Worm (Caenorhabditis elegans) whole organism, young adult: ENCODE measurements around the gene fbxb-112.

Experiments used
- B0019.2 ChIP-seq: fragments of 200-800 bp; sonication (Bioruptor generic); conservative IDR thresholded peaks from 2 replicates; pipeline ENCODE4 v1.3.6; 2022; ENCODE audit warnings: missing genetic modification reagents, missing genetic modification characterization, missing compliant biosample characterization
- B0035.1 ChIP-seq: sonication (generic microtip); optimal IDR thresholded peaks from 2 replicates; lab custom pipeline; 2016; ENCODE audit warnings: missing genetic modification characterization, mild to moderate bottlenecking, missing compliant biosample characterization, missing genotype, missing genetic modification reagents
- C17E4.6 ChIP-seq: fragments of 200-800 bp; sonication (Bioruptor generic); IDR thresholded peaks from 2 replicates; pipeline ENCODE4 v1.3.6; 2022; ENCODE audit warnings: missing genetic modification reagents, missing genetic modification characterization, missing compliant biosample characterization
- D2030.7 ChIP-seq: fragments of 200-800 bp; sonication (Bioruptor generic); IDR thresholded peaks from 2 replicates; pipeline ENCODE4 v1.3.6; 2022; ENCODE audit warnings: missing genetic modification reagents, missing genetic modification characterization, missing compliant biosample characterization
- F33H1.4 ChIP-seq: fragments of 200-800 bp; sonication (Bioruptor generic); IDR thresholded peaks from 2 replicates; pipeline ENCODE4 v1.3.6; 2022; ENCODE audit warnings: missing genetic modification reagents, missing genetic modification characterization, missing compliant biosample characterization
- F37B4.10 ChIP-seq: fragments of 200-800 bp; sonication (Bioruptor generic); IDR thresholded peaks from 2 replicates; pipeline ENCODE4 v1.3.6; 2022; ENCODE audit warnings: missing genetic modification characterization, missing compliant biosample characterization
- F52B5.7 ChIP-seq: sonication (generic microtip); optimal IDR thresholded peaks from 2 replicates; lab custom pipeline; 2016; ENCODE audit warnings: mild to moderate bottlenecking, missing genetic modification characterization, missing compliant biosample characterization
- K11D2.4 ChIP-seq: fragments of 200-800 bp; sonication (Bioruptor generic); IDR thresholded peaks from 2 replicates; pipeline ENCODE4 v1.3.6; 2022; ENCODE audit warnings: missing genetic modification reagents, missing genetic modification characterization, missing compliant biosample characterization
- K12H6.12 ChIP-seq: fragments of 200-800 bp; sonication (Bioruptor generic); optimal IDR thresholded peaks from 2 replicates; lab custom pipeline; 2018; ENCODE audit warnings: mild to moderate bottlenecking, missing genetic modification characterization, missing compliant biosample characterization
- T26A5.8 ChIP-seq: sonication (generic microtip); optimal IDR thresholded peaks from 2 replicates; lab custom pipeline; 2016; ENCODE audit warnings: missing genetic modification characterization, missing compliant biosample characterization
- Y56A3A.18 ChIP-seq: fragments of 200-800 bp; sonication (Bioruptor generic); IDR thresholded peaks from 2 replicates; pipeline ENCODE4 v1.3.6; 2022; ENCODE audit warnings: missing genetic modification reagents, missing genetic modification characterization, missing compliant biosample characterization
- Y95B8A.8 ChIP-seq: fragments of 200-800 bp; sonication (Bioruptor generic); IDR thresholded peaks from 2 replicates; pipeline ENCODE4 v1.3.6; 2022; ENCODE audit warnings: missing genetic modification reagents, missing genetic modification characterization, missing compliant biosample characterization
- aptf-2 ChIP-seq: fragments of 200-800 bp; sonication (Bioruptor generic); conservative IDR thresholded peaks from 2 replicates; pipeline ENCODE4 v1.3.6; 2022; ENCODE audit warnings: missing genetic modification reagents, missing genetic modification characterization, missing compliant biosample characterization
- athp-1 ChIP-seq: sonication (generic microtip); optimal IDR thresholded peaks from 2 replicates; lab custom pipeline; 2017; ENCODE audit warnings: mild to moderate bottlenecking, missing genetic modification characterization, missing compliant biosample characterization
- attf-6 ChIP-seq: fragments of 200-800 bp; sonication (Bioruptor generic); IDR thresholded peaks from 2 replicates; pipeline ENCODE4 v1.3.6; 2022; ENCODE audit warnings: missing genetic modification reagents, missing genetic modification characterization, missing compliant biosample characterization
- bed-1 ChIP-seq: fragments of 200-800 bp; sonication (Bioruptor generic); IDR thresholded peaks from 2 replicates; pipeline ENCODE4 v1.3.6; 2022; ENCODE audit warnings: missing genetic modification reagents, missing genetic modification characterization, missing compliant biosample characterization
- ccch-3 ChIP-seq: fragments of 200-800 bp; sonication (Bioruptor generic); optimal IDR thresholded peaks from 2 replicates; lab custom pipeline; 2018; ENCODE audit warnings: mild to moderate bottlenecking, missing genetic modification characterization, missing compliant biosample characterization
- dox-1 ChIP-seq: fragments of 200-800 bp; sonication (Bioruptor generic); IDR thresholded peaks from 2 replicates; pipeline ENCODE4 v1.3.6; 2022; ENCODE audit warnings: missing genetic modification reagents, missing genetic modification characterization, missing compliant biosample characterization
- efl-1 ChIP-seq: fragments of 150-350 bp; optimal IDR thresholded peaks from 2 replicates; lab custom pipeline; 2014; ENCODE audit warnings: missing biosample characterization, missing genetic modification reagents, missing genetic modification characterization
- egrh-3 ChIP-seq: fragments of 200-800 bp; sonication (Bioruptor generic); IDR thresholded peaks from 2 replicates; pipeline ENCODE4 v1.3.6; 2022; ENCODE audit warnings: missing genetic modification reagents, missing genetic modification characterization, missing compliant biosample characterization
- fkh-3 ChIP-seq: sonication (generic microtip); optimal IDR thresholded peaks from 2 replicates; lab custom pipeline; 2016; ENCODE audit warnings: mild to moderate bottlenecking, missing genetic modification characterization, missing compliant biosample characterization
- hrde-1 ChIP-seq: sonication (generic microtip); optimal IDR thresholded peaks from 2 replicates; lab custom pipeline; 2016; ENCODE audit warnings: missing genetic modification characterization, mild to moderate bottlenecking, missing compliant biosample characterization, moderate library complexity, missing genotype, missing genetic modification reagents, borderline replicate concordance
- lag-1 ChIP-seq: fragments of 200-800 bp; sonication (Bioruptor generic); IDR thresholded peaks from 2 replicates; pipeline ENCODE4 v1.3.6; 2022; ENCODE audit warnings: missing genetic modification reagents, missing genetic modification characterization, missing compliant biosample characterization
- lin-54 ChIP-seq: fragments of 200-800 bp; sonication (Bioruptor generic); optimal IDR thresholded peaks from 2 replicates; lab custom pipeline; 2018; ENCODE audit warnings: mild to moderate bottlenecking, missing genetic modification characterization, missing compliant biosample characterization
- lir-1 ChIP-seq: fragments of 200-800 bp; sonication (Bioruptor generic); conservative IDR thresholded peaks from 2 replicates; pipeline ENCODE4 v1.3.6; 2022; ENCODE audit warnings: missing genetic modification reagents, missing genetic modification characterization, missing compliant biosample characterization
- madf-10 ChIP-seq: sonication (generic microtip); optimal IDR thresholded peaks from 2 replicates; lab custom pipeline; 2016; ENCODE audit warnings: mild to moderate bottlenecking, missing genetic modification characterization, missing compliant biosample characterization
- madf-3 ChIP-seq: fragments of 200-800 bp; sonication (Bioruptor generic); IDR thresholded peaks from 2 replicates; pipeline ENCODE4 v1.3.6; 2022; ENCODE audit warnings: missing genetic modification reagents, missing genetic modification characterization, missing compliant biosample characterization
- madf-8 ChIP-seq: fragments of 200-800 bp; sonication (Bioruptor generic); conservative IDR thresholded peaks from 2 replicates; pipeline ENCODE4 v1.3.6; 2022; ENCODE audit warnings: missing genetic modification reagents, missing genetic modification characterization, missing compliant biosample characterization
- mcd-1 ChIP-seq: fragments of 200-800 bp; sonication (Bioruptor generic); IDR thresholded peaks from 2 replicates; pipeline ENCODE4 v1.3.6; 2022; ENCODE audit warnings: missing genetic modification reagents, missing genetic modification characterization, missing compliant biosample characterization
- mel-28 ChIP-seq: sonication (generic microtip); optimal IDR thresholded peaks from 2 replicates; lab custom pipeline; 2016; ENCODE audit warnings: borderline replicate concordance, mild to moderate bottlenecking, missing genetic modification characterization, missing compliant biosample characterization
- nfyb-1 ChIP-seq: fragments of 200-800 bp; sonication (Bioruptor generic); IDR thresholded peaks from 2 replicates; pipeline ENCODE4 v1.3.6; 2022; ENCODE audit warnings: missing genetic modification reagents, missing genetic modification characterization, missing compliant biosample characterization
- nhr-179 ChIP-seq: sonication (generic microtip); optimal IDR thresholded peaks from 2 replicates; lab custom pipeline; 2016; ENCODE audit warnings: mild to moderate bottlenecking, missing genetic modification characterization, missing compliant biosample characterization
- pbrm-1 ChIP-seq: fragments of 200-800 bp; sonication (Bioruptor generic); IDR thresholded peaks from 2 replicates; pipeline ENCODE4 v1.3.6; 2022; ENCODE audit warnings: missing genetic modification reagents, missing genetic modification characterization, missing compliant biosample characterization
- pha-4 ChIP-seq: fragments of 150-350 bp; sonication (generic microtip); optimal IDR thresholded peaks from 2 replicates; lab custom pipeline; 2014; ENCODE audit warnings: missing biosample characterization, missing genetic modification reagents, missing genetic modification characterization
- rec-8 ChIP-seq, 2 experiments: sonication (generic microtip); optimal IDR thresholded peaks; 2 replicates each; lab custom pipeline; 2016; ENCODE audit warnings: mild to moderate bottlenecking in 2 of 2, missing genetic modification characterization in 2 of 2, missing genetic modification reagents in 2 of 2, missing genotype in 2 of 2, missing biosample characterization in 1 of 2, missing compliant biosample characterization in 1 of 2, moderate library complexity in 1 of 2
- repo-1 ChIP-seq: sonication (generic microtip); optimal IDR thresholded peaks from 2 replicates; lab custom pipeline; 2017; ENCODE audit warnings: mild to moderate bottlenecking, missing genetic modification characterization, missing compliant biosample characterization
- rpc-1 ChIP-seq, 2 experiments: fragments of 150-350 bp in 1 of 2; sonication (generic microtip) in 1 of 2; optimal IDR thresholded peaks; 2 replicates each; lab custom pipeline; 2014 to 2018; ENCODE audit warnings: missing biosample characterization in 1 of 2, missing genetic modification characterization in 1 of 2, missing genetic modification reagents in 1 of 2, missing genotype in 1 of 2
- tbx-9 ChIP-seq: sonication (generic microtip); optimal IDR thresholded peaks from 2 replicates; lab custom pipeline; 2016; ENCODE audit warnings: borderline replicate concordance, missing genetic modification characterization, inconsistent platforms, missing compliant biosample characterization
- unc-62 ChIP-seq: fragments of 150-350 bp; optimal IDR thresholded peaks from 2 replicates; lab custom pipeline; 2014; ENCODE audit warnings: missing biosample characterization, missing genetic modification reagents, missing genetic modification characterization
- xnd-1 ChIP-seq: sonication (generic microtip); optimal IDR thresholded peaks from 2 replicates; lab custom pipeline; 2016; ENCODE audit warnings: missing genotype, missing genetic modification reagents, missing genetic modification characterization, missing compliant biosample characterization
- zim-3 ChIP-seq: sonication (generic microtip); optimal IDR thresholded peaks from 2 replicates; lab custom pipeline; 2017; ENCODE audit warnings: mild to moderate bottlenecking, missing genetic modification characterization, moderate library complexity, missing compliant biosample characterization
- ztf-18 ChIP-seq: sonication (generic microtip); optimal IDR thresholded peaks from 2 replicates; lab custom pipeline; 2016; ENCODE audit warnings: missing genotype, mild to moderate bottlenecking, missing genetic modification characterization, missing compliant biosample characterization
- ztf-22 ChIP-seq: fragments of 200-800 bp; sonication (Bioruptor generic); optimal IDR thresholded peaks from 2 replicates; lab custom pipeline; 2018; ENCODE audit warnings: mild to moderate bottlenecking, missing genetic modification characterization, moderate library complexity, missing compliant biosample characterization
- ztf-25 ChIP-seq: fragments of 200-800 bp; sonication (Bioruptor generic); IDR thresholded peaks from 2 replicates; pipeline ENCODE4 v1.3.6; 2022; ENCODE audit warnings: missing genetic modification reagents, missing genetic modification characterization, missing compliant biosample characterization
- ztf-26 ChIP-seq: sonication (generic microtip); optimal IDR thresholded peaks from 2 replicates; lab custom pipeline; 2017; ENCODE audit warnings: missing genetic modification characterization, missing compliant biosample characterization
- ztf-28 ChIP-seq: fragments of 200-800 bp; sonication (Bioruptor generic); IDR thresholded peaks from 2 replicates; pipeline ENCODE4 v1.3.6; 2022; ENCODE audit warnings: missing genetic modification reagents, missing genetic modification characterization, missing compliant biosample characterization

fbxb-112 gene

DNA sequence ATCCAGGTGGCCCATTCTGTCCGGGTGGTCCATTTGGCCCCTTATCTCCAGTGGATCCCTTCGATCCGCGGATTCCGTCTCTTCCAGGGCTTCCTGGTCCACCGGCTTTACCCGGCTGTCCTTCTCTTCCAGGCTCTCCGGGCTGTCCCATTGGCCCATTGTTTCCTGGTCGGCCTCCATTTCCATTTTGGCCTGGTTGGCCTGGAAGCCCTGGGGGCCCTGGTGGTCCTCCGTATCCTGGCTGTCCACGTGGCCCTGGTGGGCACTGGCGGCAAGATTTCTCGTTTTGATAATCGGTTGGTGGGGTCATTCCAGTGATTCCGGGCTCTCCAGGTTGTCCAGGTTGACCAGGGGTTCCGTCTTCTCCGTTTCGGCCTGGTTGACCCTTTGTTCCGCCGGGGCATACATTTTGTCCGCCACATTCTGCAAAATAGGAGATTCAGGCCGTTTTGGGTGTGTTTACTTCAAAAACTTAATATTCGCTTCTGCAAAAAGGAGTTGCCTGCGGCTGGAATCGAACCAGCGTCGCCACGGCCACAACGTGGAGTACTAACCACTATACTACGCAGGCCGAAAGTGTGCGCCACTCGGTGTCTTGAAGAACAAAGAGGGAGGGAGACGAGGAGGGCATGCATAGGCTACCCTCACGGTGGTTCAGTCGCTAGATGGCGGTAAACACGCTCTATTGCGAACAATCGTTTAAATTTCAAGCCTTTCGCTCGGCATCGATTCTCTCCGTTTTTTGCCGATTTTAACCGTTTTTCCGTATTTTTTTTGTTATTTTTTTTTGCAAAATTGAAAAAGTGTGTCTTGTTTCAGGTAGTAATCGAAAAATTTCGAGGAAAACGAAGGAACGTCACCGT, 30.3 kb downstream of the fbxb-112 start, which contains the start of gene W09G10.9 (continued):
- TF ChIP-seq B0035.1 (tag; lab: Kevin White, UChicago) = peak; percentile 18
- TF ChIP-seq aptf-2 (GFP tag; lab: Robert Waterston, UW) = no peak
- no peak for TF ChIP-seq fkh-3 (tag; lab: Kevin White, UChicago)
- TF ChIP-seq ztf-18 (tag; lab: Kevin White, UChicago) = peak; percentile 23
- TF ChIP-seq F52B5.7 (tag; lab: Kevin White, UChicago) = peak; percentile 28
- peak; percentile 70; the same call in 1 of the 2 replicates for TF ChIP-seq ztf-28 (GFP tag; lab: Robert Waterston, UW)
- TF ChIP-seq lir-1 = peak; percentile 68; the same call in 1 of the 2 replicates
- peak; percentile 96 for TF ChIP-seq mcd-1 (GFP tag; lab: Robert Waterston, UW)
- no peak for TF ChIP-seq ztf-22 (GFP tag; lab: Kevin White, UChicago)
- peak; percentile 54 for TF ChIP-seq K12H6.12
- TF ChIP-seq bed-1 (GFP tag; lab: Robert Waterston, UW) = no peak
- peak; percentile 77; the same call in 1 of the 2 replicates for TF ChIP-seq ztf-25 (GFP tag; lab: Robert Waterston, UW)
- TF ChIP-seq nfyb-1 (GFP tag; lab: Robert Waterston, UW) = peak; percentile 90
- no peak for TF ChIP-seq unc-62 (GFP tag; lab: Kevin White, UChicago)
- TF ChIP-seq ztf-26 = peak; percentile 2
- TF ChIP-seq ccch-3 (GFP tag; lab: Kevin White, UChicago) = no peak
- TF ChIP-seq egrh-3 (GFP tag; lab: Robert Waterston, UW) = peak; percentile 52
- 0 out of 2 replicates have a peak, but pooled peaks have one; percentile 41 for TF ChIP-seq C17E4.6 (GFP tag; lab: Robert Waterston, UW)
- TF ChIP-seq efl-1 (GFP tag; lab: Kevin White, UChicago) = no peak
- TF ChIP-seq athp-1 (tag; lab: Kevin White, UChicago) = peak; percentile 9
- TF ChIP-seq mel-28 = no peak
- TF ChIP-seq nhr-179 (tag; lab: Kevin White, UChicago) = no peak
- no peak for TF ChIP-seq pha-4 (tag; lab: Kevin White, UChicago)
- TF ChIP-seq lag-1 = no peak
- peak; percentile 83 for TF ChIP-seq Y95B8A.8 (GFP tag; lab: Robert Waterston, UW)
- TF ChIP-seq T26A5.8 (tag; lab: Kevin White, UChicago) = no peak
- peak; percentile 70; the same call in 1 of the 2 replicates for TF ChIP-seq B0019.2 (GFP tag; lab: Robert Waterston, UW)
- peak; percentile 89 for TF ChIP-seq D2030.7 (GFP tag; lab: Robert Waterston, UW)
- TF ChIP-seq repo-1 (tag; lab: Kevin White, UChicago) = no peak
- peak; percentile 91 for TF ChIP-seq dox-1 (GFP tag; lab: Robert Waterston, UW)
- TF ChIP-seq F33H1.4 = peak; percentile 61
- peak; percentile 64; the same call in 1 of the 2 replicates for TF ChIP-seq attf-6 (GFP tag; lab: Robert Waterston, UW)
- TF ChIP-seq madf-10 = peak; percentile 44
- TF ChIP-seq hrde-1 = peak; percentile 4
- no peak for TF ChIP-seq xnd-1 (tag; lab: Kevin White, UChicago)
- TF ChIP-seq tbx-9 (tag; lab: Kevin White, UChicago) = no peak
- TF ChIP-seq madf-8 = no peak; the same call in 1 of the 2 replicates
- TF ChIP-seq zim-3 (tag; lab: Kevin White, UChicago) = no peak
- peak; percentile 45 for TF ChIP-seq lin-54
- TF ChIP-seq pbrm-1 (GFP tag; lab: Robert Waterston, UW) = peak; percentile 91
- no peak for TF ChIP-seq madf-3
- no peak for TF ChIP-seq F37B4.10 (GFP tag; lab: Robert Waterston, UW)
- peak in 1 of 2 experiments; percentile 30 for TF ChIP-seq rec-8 (tag; optimal IDR thresholded peaks at IDR 0.05; lab: Kevin White, UChicago)
- 0 out of 2 replicates have a peak, but pooled peaks have one; percentile 15 for TF ChIP-seq Y56A3A.18 (GFP tag; lab: Robert Waterston, UW)
- peak; percentile 84 for TF ChIP-seq K11D2.4 (GFP tag; lab: Robert Waterston, UW)
- TF ChIP-seq rpc-1 (optimal IDR thresholded peaks at IDR 0.05; lab: Kevin White, UChicago) = peak; percentile 68
- peak; percentile 73 for TF ChIP-seq rpc-1 (tag; optimal IDR thresholded peaks at IDR 0.05; lab: Kevin White, UChicago)
- TF ChIP-seq, all 124 proteins: peak for 64
